Fruit fly (Drosophila melanogaster) whole organism, embryonic: Measurements from ENCODE around the gene CG7333.

ENCODE experiments used
- Bteb2 ChIP-seq: fragments of 200-800 bp; sonication (Bioruptor generic); optimal IDR thresholded peaks from 2 replicates; lab custom pipeline; 2016; ENCODE audit warnings: missing biosample characterization, missing genetic modification characterization
- CG10147 ChIP-seq: fragments of 200-800 bp; sonication (Bioruptor generic); optimal IDR thresholded peaks from 2 replicates; lab custom pipeline; 2019; ENCODE audit warnings: missing biosample characterization, mild to moderate bottlenecking, missing genetic modification characterization, moderate library complexity
- CG10274 ChIP-seq: fragments of 200-800 bp; sonication (Bioruptor generic); optimal IDR thresholded peaks from 3 replicates; lab custom pipeline; 2017; ENCODE audit warnings: missing biosample characterization, mild to moderate bottlenecking, missing genetic modification characterization
- CG12104 ChIP-seq: fragments of 200-800 bp; sonication (Bioruptor generic); optimal IDR thresholded peaks from 3 replicates; lab custom pipeline; 2016; ENCODE audit warnings: missing biosample characterization, missing genetic modification characterization
- CG13624 ChIP-seq: fragments of 200-800 bp; sonication (Bioruptor generic); optimal IDR thresholded peaks from 2 replicates; lab custom pipeline; 2016; ENCODE audit warnings: missing biosample characterization, missing genetic modification characterization
- CG1529 ChIP-seq: fragments of 200-800 bp; sonication (Bioruptor generic); optimal IDR thresholded peaks from 3 replicates; lab custom pipeline; 2018; ENCODE audit warnings: missing biosample characterization, missing genetic modification characterization
- CG17612 ChIP-seq: fragments of 200-800 bp; sonication (Bioruptor generic); IDR thresholded peaks from 2 replicates; pipeline ENCODE4 v1.3.6; 2022; ENCODE audit warnings: missing biosample characterization, missing genetic modification characterization
- CG18476 ChIP-seq: fragments of 200-800 bp; sonication (Bioruptor generic); optimal IDR thresholded peaks from 2 replicates; lab custom pipeline; 2016; ENCODE audit warnings: missing biosample characterization, mild to moderate bottlenecking, missing genetic modification characterization
- CG18619 ChIP-seq: fragments of 200-800 bp; sonication (Bioruptor generic); optimal IDR thresholded peaks from 3 replicates; lab custom pipeline; 2017; ENCODE audit warnings: missing biosample characterization, mild to moderate bottlenecking, missing genetic modification characterization
- CG2199 ChIP-seq: fragments of 200-800 bp; sonication (Bioruptor generic); IDR thresholded peaks from 3 replicates; pipeline ENCODE4 v1.3.6; 2022; ENCODE audit warnings: missing biosample characterization, missing genetic modification characterization
- CG2202 ChIP-seq: fragments of 200-800 bp; sonication (Bioruptor generic); optimal IDR thresholded peaks from 2 replicates; lab custom pipeline; 2018; ENCODE audit warnings: missing biosample characterization, mild to moderate bottlenecking, missing genetic modification characterization
- CG2712 ChIP-seq: fragments of 200-800 bp; optimal IDR thresholded peaks from 3 replicates; lab custom pipeline; 2019; ENCODE audit warnings: missing biosample characterization, mild to moderate bottlenecking, missing genetic modification characterization, moderate library complexity
- CG3281 ChIP-seq: fragments of 200-800 bp; sonication (Bioruptor generic); optimal IDR thresholded peaks from 3 replicates; lab custom pipeline; 2017; ENCODE audit warnings: missing biosample characterization, mild to moderate bottlenecking, missing genetic modification characterization
- CG4854 ChIP-seq: fragments of 200-800 bp; sonication (Bioruptor generic); optimal IDR thresholded peaks from 2 replicates; lab custom pipeline; 2016; ENCODE audit warnings: missing biosample characterization, missing genetic modification characterization, inconsistent platforms
- CG7357 ChIP-seq: fragments of 200-800 bp; sonication (Bioruptor generic); IDR thresholded peaks from 3 replicates; pipeline ENCODE4 v1.3.6; 2022; ENCODE audit warnings: missing biosample characterization, missing genetic modification characterization
- CG7556 ChIP-seq: fragments of 200-800 bp; sonication (Bioruptor generic); optimal IDR thresholded peaks from 2 replicates; lab custom pipeline; 2017; ENCODE audit warnings: missing biosample characterization, mild to moderate bottlenecking, missing genetic modification characterization
- CG8765 ChIP-seq: fragments of 200-800 bp; sonication (Bioruptor generic); IDR thresholded peaks from 2 replicates; pipeline ENCODE4 v1.3.6; 2022; ENCODE audit warnings: missing biosample characterization, missing genetic modification characterization
- Chrac-16 ChIP-seq: fragments of 200-800 bp; sonication (Bioruptor generic); optimal IDR thresholded peaks from 3 replicates; lab custom pipeline; 2016; ENCODE audit warnings: missing biosample characterization, missing genetic modification characterization
- D19A ChIP-seq: fragments of 200-800 bp; optimal IDR thresholded peaks from 3 replicates; lab custom pipeline; 2019; ENCODE audit warnings: missing biosample characterization, mild to moderate bottlenecking, missing genetic modification characterization, moderate library complexity
- Dll ChIP-seq: fragments of 200-800 bp; sonication (Bioruptor generic); IDR thresholded peaks from 4 replicates; pipeline ENCODE4 v1.3.6; 2022; ENCODE audit warnings: missing biosample characterization, missing genetic modification characterization; ENCODE audit not compliant: partially characterized antibody
- Gug ChIP-seq: fragments of 200-800 bp; sonication (Bioruptor generic); IDR thresholded peaks from 4 replicates; pipeline ENCODE4 v1.3.6; 2022; ENCODE audit warnings: missing biosample characterization, missing genetic modification characterization
- HLH4C ChIP-seq: fragments of 200-800 bp; sonication (Bioruptor generic); IDR thresholded peaks from 3 replicates; pipeline ENCODE4 v1.3.6; 2022; ENCODE audit warnings: missing biosample characterization, missing genetic modification characterization; ENCODE audit not compliant: partially characterized antibody
- Hsf ChIP-seq: fragments of 200-800 bp; sonication (Bioruptor generic); optimal IDR thresholded peaks from 3 replicates; lab custom pipeline; 2016; ENCODE audit warnings: missing biosample characterization, missing genetic modification characterization
- MBD-R2 ChIP-seq: fragments of 200-800 bp; sonication (Bioruptor generic); IDR thresholded peaks from 2 replicates; pipeline ENCODE4 v1.3.6; 2022; ENCODE audit warnings: missing biosample characterization, missing genetic modification characterization
- NK7.1 ChIP-seq: fragments of 200-800 bp; sonication (Bioruptor generic); optimal IDR thresholded peaks from 3 replicates; lab custom pipeline; 2016; ENCODE audit warnings: missing biosample characterization, missing genetic modification characterization
- NfI ChIP-seq: fragments of 200-800 bp; sonication (Bioruptor generic); optimal IDR thresholded peaks from 3 replicates; lab custom pipeline; 2018; ENCODE audit warnings: missing biosample characterization, mild to moderate bottlenecking, missing genetic modification characterization, moderate library complexity
- Oaz ChIP-seq: fragments of 200-800 bp; sonication (Bioruptor generic); IDR thresholded peaks from 2 replicates; pipeline ENCODE4 v1.3.6; 2022; ENCODE audit warnings: missing biosample characterization, missing genetic modification characterization
- PHDP ChIP-seq: fragments of 200-800 bp; sonication (Bioruptor generic); optimal IDR thresholded peaks from 3 replicates; lab custom pipeline; 2018; ENCODE audit warnings: missing biosample characterization, mild to moderate bottlenecking, missing genetic modification characterization, moderate library complexity
- Usf ChIP-seq: fragments of 200-800 bp; sonication (Bioruptor generic); optimal IDR thresholded peaks from 2 replicates; lab custom pipeline; 2017; ENCODE audit warnings: missing genotype, missing biosample characterization, missing genetic modification characterization
- ap ChIP-seq: fragments of 200-800 bp; sonication (Bioruptor generic); IDR thresholded peaks from 2 replicates; pipeline ENCODE4 v1.3.6; 2022; ENCODE audit warnings: missing biosample characterization, missing genetic modification characterization
- bab2 ChIP-seq: fragments of 200-800 bp; sonication (Bioruptor generic); optimal IDR thresholded peaks from 2 replicates; lab custom pipeline; 2016; ENCODE audit warnings: missing biosample characterization, missing genetic modification characterization
- crc ChIP-seq: fragments of 200-800 bp; sonication (Bioruptor generic); optimal IDR thresholded peaks from 2 replicates; lab custom pipeline; 2016; ENCODE audit warnings: missing biosample characterization, missing genetic modification characterization
- croc ChIP-seq: fragments of 200-800 bp; sonication (Bioruptor generic); conservative IDR thresholded peaks from 3 replicates; pipeline ENCODE4 v1.3.6; 2022; ENCODE audit warnings: missing biosample characterization, missing genetic modification characterization
- danr ChIP-seq: fragments of 200-800 bp; sonication (Bioruptor generic); IDR thresholded peaks from 2 replicates; pipeline ENCODE4 v1.3.6; 2022; ENCODE audit warnings: missing biosample characterization, missing genetic modification characterization
- dmrt11E ChIP-seq: fragments of 200-800 bp; sonication (Bioruptor generic); optimal IDR thresholded peaks from 3 replicates; lab custom pipeline; 2018; ENCODE audit warnings: missing biosample characterization, mild to moderate bottlenecking, missing genetic modification characterization, moderate library complexity
- en ChIP-seq: fragments of 200-800 bp; sonication (Bioruptor generic); optimal IDR thresholded peaks from 2 replicates; lab custom pipeline; 2016; ENCODE audit warnings: missing biosample characterization, missing genetic modification characterization
- fd96Cb ChIP-seq: fragments of 200-800 bp; sonication (Bioruptor generic); optimal IDR thresholded peaks from 2 replicates; lab custom pipeline; 2018; ENCODE audit warnings: missing biosample characterization, mild to moderate bottlenecking, missing genetic modification characterization, moderate library complexity
- gcm ChIP-seq: fragments of 200-800 bp; sonication (Bioruptor generic); optimal IDR thresholded peaks from 2 replicates; lab custom pipeline; 2019; ENCODE audit warnings: missing biosample characterization, mild to moderate bottlenecking, missing genetic modification characterization, moderate library complexity
- lov ChIP-seq, 2 experiments: fragments of 200-800 bp in 1 of 2; fragments of >200 bp in 1 of 2; sonication (Bioruptor generic) in 1 of 2; IDR thresholded peaks in 1 of 2; optimal IDR thresholded peaks in 1 of 2; 2 replicates in 1 of 2; 3 replicates in 1 of 2; pipeline versions ENCODE4 v1.3.6 to Lab custom; 2017 to 2022; ENCODE audit warnings: missing biosample characterization in 1 of 2, missing genetic modification characterization in 1 of 2
- org-1 ChIP-seq: fragments of 200-800 bp; sonication (Bioruptor generic); optimal IDR thresholded peaks from 2 replicates; lab custom pipeline; 2017; ENCODE audit warnings: missing biosample characterization, missing genetic modification characterization
- pb ChIP-seq: fragments of 200-800 bp; sonication (Bioruptor generic); optimal IDR thresholded peaks from 3 replicates; lab custom pipeline; 2016; ENCODE audit warnings: missing biosample characterization, missing genetic modification characterization
- pnt ChIP-seq: fragments of 200-800 bp; sonication (Bioruptor generic); optimal IDR thresholded peaks from 3 replicates; lab custom pipeline; 2016; ENCODE audit warnings: missing biosample characterization, missing genetic modification characterization
- prd ChIP-seq, 3 experiments: fragments of >200 bp in 2 of 3; fragments of 200-800 bp in 1 of 3; sonication (Bioruptor generic) in 1 of 3; optimal IDR thresholded peaks in 2 of 3; IDR thresholded peaks in 1 of 3; 2 replicates in 2 of 3; 3 replicates in 1 of 3; pipeline versions ENCODE4 v1.3.6 to Lab custom; 2017 to 2022; ENCODE audit warnings: missing biosample characterization in 1 of 3, missing genetic modification characterization in 1 of 3
- ro ChIP-seq: fragments of 200-800 bp; sonication (Bioruptor generic); IDR thresholded peaks from 2 replicates; pipeline ENCODE4 v1.3.6; 2022; ENCODE audit warnings: missing biosample characterization, missing genetic modification characterization
- sc ChIP-seq, 3 experiments: fragments of >200 bp in 2 of 3; fragments of 200-800 bp in 1 of 3; sonication (Bioruptor generic) in 1 of 3; optimal IDR thresholded peaks; 2 replicates in 2 of 3; 3 replicates in 1 of 3; lab custom pipeline; 2017; ENCODE audit warnings: mild to moderate bottlenecking in 1 of 3, missing biosample characterization in 1 of 3, missing genetic modification characterization in 1 of 3, missing genetic modification reagents in 1 of 3
- schlank ChIP-seq: fragments of 200-800 bp; sonication (Bioruptor generic); optimal IDR thresholded peaks from 2 replicates; lab custom pipeline; 2018; ENCODE audit warnings: missing biosample characterization, mild to moderate bottlenecking, missing genetic modification characterization
- tgo ChIP-seq: fragments of 200-800 bp; sonication (Bioruptor generic); IDR thresholded peaks from 3 replicates; pipeline ENCODE4 v1.3.6; 2022; ENCODE audit warnings: missing biosample characterization, missing genetic modification characterization
- toy ChIP-seq: fragments of 200-800 bp; sonication (Bioruptor generic); IDR thresholded peaks from 2 replicates; pipeline ENCODE4 v1.3.6; 2022; ENCODE audit warnings: missing biosample characterization, missing genetic modification characterization
- yki ChIP-seq: fragments of >200 bp; optimal IDR thresholded peaks from 3 replicates; lab custom pipeline; 2018

CG7333 gene

dm6 chr3R:19627792-19628522 is 27.5 kb downstream of the CG7333 start (continued):
- TF ChIP-seq CG1529 (GFP tag; lab: Kevin White, UChicago) (no peak), CG10274 (peak; percentile 61), CG8765 (GFP tag; lab: Robert Waterston, UW) (no peak), org-1 (GFP tag; lab: Kevin White, UChicago) (peak; percentile 14), CG13624 (GFP tag; lab: Kevin White, UChicago) (no peak), crc (GFP tag; lab: Kevin White, UChicago) (no peak), pb (no peak), ro (GFP tag; lab: Robert Waterston, UW) (no peak), CG18476 (GFP tag; lab: Kevin White, UChicago) (no peak), CG18619 (GFP tag; lab: Kevin White, UChicago) (no peak), en (no peak), NK7.1 (GFP tag; lab: Kevin White, UChicago) (no peak), D19A (tag; lab: Kevin White, UChicago) (peak; percentile 56), bab2 (no peak), MBD-R2 (no peak; the same call in 1 of the 2 replicates), Usf (GFP tag; lab: Kevin White, UChicago) (no peak), yki (lab: Kevin White, UChicago) (no peak), ap (GFP tag; lab: Robert Waterston, UW) (no peak), lov (optimal IDR thresholded peaks at IDR 0.05; lab: Kevin White, UChicago) (no peak), lov (GFP tag; IDR thresholded peaks at IDR 0.05; lab: Robert Waterston, UW) (no peak), fd96Cb (tag; lab: Kevin White, UChicago) (peak; percentile 67), CG2199 (peak; percentile 75; the same call in 1 of the 3 replicates), tgo (peak; percentile 40; the same call in 2 of the 3 replicates), CG10147 (peak; percentile 58), toy (GFP tag; lab: Robert Waterston, UW) (no peak), CG17612 (no peak), Chrac-16 (GFP tag; lab: Kevin White, UChicago) (no peak), CG4854 (GFP tag; lab: Kevin White, UChicago) (no peak), sc (optimal IDR thresholded peaks at IDR 0.05; lab: Kevin White, UChicago) (no peak), sc (GFP tag; optimal IDR thresholded peaks at IDR 0.05; lab: Kevin White, UChicago) (no peak), dmrt11E (tag; lab: Kevin White, UChicago) (no peak), CG12104 (GFP tag; lab: Kevin White, UChicago) (peak; percentile 5), CG3281 (peak; percentile 65), schlank (tag; lab: Kevin White, UChicago) (no peak), Hsf (no peak), Dll (GFP tag; lab: Robert Waterston, UW) (no peak), danr (GFP tag; lab: Robert Waterston, UW) (no peak), CG7556 (GFP tag; lab: Kevin White, UChicago) (peak; percentile 44), HLH4C (GFP tag; lab: Robert Waterston, UW) (no peak), CG2712 (tag; lab: Kevin White, UChicago) (peak; percentile 75), prd (optimal IDR thresholded peaks at IDR 0.05; lab: Kevin White, UChicago) (no peak), prd (GFP tag; IDR thresholded peaks at IDR 0.05; lab: Robert Waterston, UW) (peak; percentile 35; the same call in 2 of the 3 replicates), CG7357 (GFP tag; lab: Robert Waterston, UW) (no peak), Bteb2 (GFP tag; lab: Kevin White, UChicago) (no peak), Gug (no peak), croc (GFP tag; lab: Robert Waterston, UW) (no peak), PHDP (no peak), NfI (GFP tag; lab: Kevin White, UChicago) (peak; percentile 14), CG2202 (tag; lab: Kevin White, UChicago) (no peak), Oaz (GFP tag; lab: Robert Waterston, UW) (no peak), pnt (GFP tag; lab: Kevin White, UChicago) (no peak), gcm (no peak)
